Fruit fly (Drosophila melanogaster) Kc167 (cell line): Measurements from ENCODE around the gene mv.

Experiments used
- Myc ChIP-seq: fragments of >200 bp; optimal IDR thresholded peaks from 2 replicates; lab custom pipeline; 2017; ENCODE audit warnings: missing external identifiers
- Sin3A ChIP-seq: fragments of >200 bp; optimal IDR thresholded peaks from 2 replicates; lab custom pipeline; 2018; ENCODE audit warnings: missing external identifiers
- h ChIP-seq: fragments of >200 bp; optimal IDR thresholded peaks from 3 replicates; lab custom pipeline; 2018; ENCODE audit warnings: missing external identifiers
- insv ChIP-seq: fragments of >200 bp; optimal IDR thresholded peaks from 3 replicates; lab custom pipeline; 2018; ENCODE audit warnings: missing external identifiers
- psq ChIP-seq: fragments of >200 bp; optimal IDR thresholded peaks from 2 replicates; lab custom pipeline; 2017; ENCODE audit warnings: missing external identifiers
- ttk ChIP-seq: sonication (Bioruptor generic); optimal IDR thresholded peaks from 2 replicates; lab custom pipeline; 2017; ENCODE audit warnings: missing external identifiers

Gene mv

DNA sequence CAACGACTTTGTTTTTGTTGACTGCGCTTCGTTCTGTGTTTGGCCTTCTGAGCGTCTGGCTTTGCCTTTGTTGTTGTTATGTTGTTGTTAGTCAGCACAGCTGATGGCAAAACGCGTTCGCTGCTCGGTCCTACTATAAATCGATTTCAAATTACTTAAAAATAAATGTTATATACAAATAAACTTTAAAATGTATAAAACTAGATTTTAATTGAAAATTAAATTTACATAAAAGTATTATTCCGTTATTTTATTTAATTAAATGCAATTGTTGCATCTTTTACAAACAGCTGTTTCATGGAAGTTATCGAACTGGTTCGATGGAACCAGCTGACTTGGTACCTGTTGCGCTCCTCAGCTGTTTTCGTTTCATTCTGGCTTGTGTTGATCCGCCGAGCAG is at the start of gene mv:
TSS of gene mv (minus strand) at position 80 of the 400 bp plus-strand sequence.
- TF ChIP-seq ttk (lab: Kevin White, UChicago) (no peak), h (lab: Kevin White, UChicago) (no peak), psq (lab: Kevin White, UChicago) (no peak), Sin3A (lab: Kevin White, UChicago) (no peak)

DNA sequence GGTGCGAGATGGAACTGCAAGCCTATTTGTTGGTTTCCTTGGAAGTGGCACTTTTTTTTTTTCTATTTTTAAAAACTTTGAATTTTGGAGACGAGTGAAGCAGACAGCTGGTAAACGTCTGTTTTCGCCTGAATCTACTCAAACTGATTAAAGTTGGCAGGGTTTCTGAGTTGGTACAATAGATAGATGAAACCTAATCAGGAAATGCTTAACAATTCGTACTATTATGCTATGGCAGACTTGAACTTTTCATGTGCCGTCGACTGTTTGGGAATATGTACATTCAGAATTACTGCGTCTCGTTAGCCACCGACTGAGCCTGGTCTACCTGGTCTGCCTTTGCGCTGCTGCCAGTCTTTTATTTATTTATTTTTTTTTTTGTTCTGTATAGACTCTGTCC is 41.6 kb upstream of the mv start, which contains the start of gene CG42841:
TSS of gene CG42841 (minus strand) at position 101 of the 400 bp plus-strand sequence.
- no peak for TF ChIP-seq h (lab: Kevin White, UChicago)
- TF ChIP-seq insv (lab: Kevin White, UChicago): no peak
- no peak for TF ChIP-seq Sin3A (lab: Kevin White, UChicago)
- no peak for TF ChIP-seq Myc (lab: Kevin White, UChicago)
- TF ChIP-seq psq (lab: Kevin White, UChicago): no peak

DNA sequence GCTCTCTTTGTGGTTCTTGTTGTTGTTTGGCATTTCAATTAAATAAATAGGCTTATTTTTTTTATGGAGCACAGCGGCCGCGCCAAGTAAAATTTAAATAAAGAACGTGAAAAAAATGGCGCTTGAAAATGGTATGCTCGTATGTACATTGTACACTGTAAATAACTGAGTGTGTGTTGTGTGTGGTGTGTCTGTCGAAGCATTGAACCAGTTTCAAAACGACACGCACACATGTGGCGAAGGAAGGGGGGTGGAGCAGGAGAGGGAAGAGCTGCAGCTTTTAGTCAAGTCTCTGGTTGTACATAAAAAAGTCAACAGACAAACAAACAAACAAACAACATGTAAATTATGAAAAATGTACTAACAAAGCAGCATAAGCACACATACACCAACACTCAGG is 40.8 kb upstream of the mv start:
- TF ChIP-seq psq (lab: Kevin White, UChicago) (no peak), h (lab: Kevin White, UChicago) (no peak), Sin3A (lab: Kevin White, UChicago) (no peak), insv (lab: Kevin White, UChicago) (no peak), ttk (lab: Kevin White, UChicago) (no peak), Myc (lab: Kevin White, UChicago) (no peak)

DNA sequence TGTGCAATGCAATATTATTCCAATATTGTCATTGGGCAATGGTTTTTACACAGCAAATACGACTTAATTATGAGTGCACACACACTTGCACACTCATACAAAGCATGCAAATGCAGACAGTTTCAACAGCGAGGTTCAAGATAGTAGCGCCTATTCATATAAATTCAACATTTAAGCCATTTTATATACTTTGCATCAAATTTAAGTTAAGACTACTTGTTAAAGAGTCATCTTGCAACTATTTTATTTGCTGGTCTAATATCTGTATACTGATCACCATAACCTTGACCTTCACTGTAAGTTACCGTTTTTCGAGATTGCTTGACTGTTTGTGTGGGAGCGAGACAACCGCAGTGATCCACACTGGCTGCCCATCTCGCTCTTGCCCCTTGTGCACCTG is 21.4 kb upstream of the mv start:
- TF ChIP-seq insv (lab: Kevin White, UChicago) (no peak), psq (lab: Kevin White, UChicago) (no peak), Sin3A (lab: Kevin White, UChicago) (no peak), h (lab: Kevin White, UChicago) (no peak), Myc (lab: Kevin White, UChicago) (no peak), ttk (lab: Kevin White, UChicago) (no peak)

DNA sequence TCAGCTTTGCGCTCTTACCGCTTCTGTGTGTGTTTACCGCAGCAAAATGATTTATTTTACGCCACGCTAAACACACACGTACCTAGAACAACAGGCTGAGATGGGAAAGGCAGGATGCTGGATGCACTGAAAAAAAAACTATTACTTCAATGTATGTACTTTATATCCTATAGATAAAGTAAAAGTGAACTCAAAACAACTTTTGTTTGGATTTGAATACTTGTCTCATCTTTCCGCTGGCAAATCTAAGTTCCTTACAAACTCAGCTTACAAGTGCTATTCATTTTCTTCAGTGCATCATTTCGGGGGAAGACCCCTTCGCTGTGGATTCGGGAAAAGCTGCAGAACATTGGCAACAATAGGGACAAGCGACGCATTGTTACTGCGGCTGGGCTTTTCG is 12.8 kb upstream of the mv start:
- TF ChIP-seq h (lab: Kevin White, UChicago): no peak
- TF ChIP-seq Myc (lab: Kevin White, UChicago): no peak
- TF ChIP-seq psq (lab: Kevin White, UChicago): no peak
- TF ChIP-seq insv (lab: Kevin White, UChicago): no peak
- TF ChIP-seq ttk (lab: Kevin White, UChicago): no peak
- TF ChIP-seq Sin3A (lab: Kevin White, UChicago): no peak

DNA sequence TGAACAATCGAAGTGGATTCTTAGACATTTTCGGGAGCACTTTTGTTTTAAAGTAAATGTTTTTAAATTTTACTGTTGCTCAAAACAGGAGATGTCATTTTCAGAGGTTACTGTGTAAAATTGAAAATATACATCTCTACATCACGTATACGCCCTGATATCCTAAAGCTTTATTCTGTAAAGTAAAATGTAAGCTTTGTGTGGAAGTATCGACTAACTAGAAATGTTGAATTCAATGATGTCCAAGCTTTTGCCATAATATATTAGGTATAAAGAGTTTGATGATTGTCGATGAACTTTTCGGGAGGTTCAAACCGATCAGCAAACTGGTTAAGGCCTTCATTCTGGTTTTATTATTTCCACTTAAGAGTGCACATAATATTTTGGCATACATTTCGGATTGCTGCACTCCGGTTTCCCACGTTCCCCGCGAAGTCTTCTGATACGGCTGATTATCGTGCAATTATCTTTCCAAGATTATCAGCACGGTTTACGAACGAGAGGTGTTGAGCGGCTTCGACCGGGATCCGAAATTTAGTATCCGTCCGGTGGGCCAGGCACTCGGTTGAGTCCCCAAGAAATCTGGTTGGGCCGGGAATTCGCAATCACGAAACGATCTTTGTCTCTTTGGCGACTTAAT is 7.2 kb upstream of the mv start, which contains the start of the genes CG11815 and acs:
TSS of gene CG11815 (minus strand) at position 98 of the 640 bp plus-strand sequence.
TSS of gene acs (plus strand) at position 536 of the 640 bp plus-strand sequence.
- TF ChIP-seq h (lab: Kevin White, UChicago): no peak
- no peak for TF ChIP-seq psq (lab: Kevin White, UChicago)
- TF ChIP-seq ttk (lab: Kevin White, UChicago): no peak
- TF ChIP-seq Sin3A (lab: Kevin White, UChicago): no peak

DNA sequence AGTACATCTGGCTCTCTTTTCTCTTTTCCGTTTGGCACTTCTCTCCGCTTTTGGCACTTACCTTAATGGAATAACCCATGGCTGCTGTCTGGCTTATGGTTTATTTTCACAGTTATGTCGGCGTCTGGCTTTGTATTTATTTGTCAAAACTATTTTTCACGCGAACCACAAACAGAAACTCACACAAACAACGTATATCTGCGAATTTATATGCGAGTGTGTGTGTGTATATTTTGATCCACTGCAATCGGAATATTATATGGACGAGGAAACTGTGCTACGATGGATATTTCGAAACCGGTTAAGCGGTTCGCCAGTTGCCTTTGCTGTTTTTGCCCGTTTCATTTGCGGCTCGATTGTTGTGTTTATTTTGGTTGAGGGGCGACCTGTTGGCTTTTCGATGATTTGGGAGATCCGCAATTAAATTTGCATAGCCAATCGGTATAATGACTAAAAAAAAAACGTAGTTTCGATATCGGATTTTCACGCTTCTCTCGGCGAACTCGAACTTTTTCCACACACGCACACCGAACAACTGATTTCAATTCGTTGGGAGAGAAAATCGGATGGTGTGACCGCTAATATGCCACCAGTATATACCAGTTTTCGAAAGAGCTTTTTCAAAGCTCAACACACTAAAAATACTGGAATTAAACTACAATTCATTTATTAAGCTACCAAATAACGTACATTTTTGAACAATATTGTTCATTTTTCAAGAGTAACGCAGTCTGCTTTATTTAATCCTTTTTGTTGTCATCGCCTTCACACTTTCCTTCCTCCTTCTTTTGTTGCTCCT is 5.8 kb upstream of the mv start, which contains the start of gene CG1927:
TSS of gene CG1927 (minus strand) at position 541 of the 799 bp plus-strand sequence.
- TF ChIP-seq insv (lab: Kevin White, UChicago) (no peak), Myc (lab: Kevin White, UChicago) (no peak), h (lab: Kevin White, UChicago) (no peak), psq (lab: Kevin White, UChicago) (no peak), ttk (lab: Kevin White, UChicago) (no peak), Sin3A (lab: Kevin White, UChicago) (no peak)

DNA sequence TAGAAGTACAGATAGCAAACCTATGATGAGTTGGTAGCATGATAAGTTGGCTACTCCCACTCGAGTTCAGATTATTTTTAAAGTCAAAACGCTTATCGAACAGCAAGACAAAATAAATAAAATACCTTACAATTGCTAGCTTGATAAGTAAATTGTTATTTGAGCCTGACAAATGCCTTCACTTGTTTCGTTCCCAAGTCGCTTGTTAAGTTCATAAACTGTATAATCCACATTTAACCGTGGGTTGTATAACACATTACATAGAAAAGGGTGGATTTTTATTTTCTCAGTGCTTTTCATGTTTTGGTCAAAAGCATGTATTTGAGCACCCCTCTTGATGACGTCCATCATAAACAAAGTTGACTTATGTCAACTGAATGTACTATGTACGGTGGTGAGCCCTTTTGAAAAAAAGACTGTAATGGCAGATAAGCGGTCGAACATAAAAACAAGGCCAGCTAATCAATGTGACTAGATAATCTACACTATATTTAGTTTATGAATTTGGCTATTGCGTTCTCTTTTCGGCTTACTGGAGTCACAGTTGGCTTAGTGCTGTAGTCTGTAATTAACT is 4.9 kb upstream of the mv start:
- TF ChIP-seq ttk (lab: Kevin White, UChicago) (no peak), h (lab: Kevin White, UChicago) (no peak), Sin3A (lab: Kevin White, UChicago) (no peak), insv (lab: Kevin White, UChicago) (no peak), Myc (lab: Kevin White, UChicago) (no peak), psq (lab: Kevin White, UChicago) (no peak)

DNA sequence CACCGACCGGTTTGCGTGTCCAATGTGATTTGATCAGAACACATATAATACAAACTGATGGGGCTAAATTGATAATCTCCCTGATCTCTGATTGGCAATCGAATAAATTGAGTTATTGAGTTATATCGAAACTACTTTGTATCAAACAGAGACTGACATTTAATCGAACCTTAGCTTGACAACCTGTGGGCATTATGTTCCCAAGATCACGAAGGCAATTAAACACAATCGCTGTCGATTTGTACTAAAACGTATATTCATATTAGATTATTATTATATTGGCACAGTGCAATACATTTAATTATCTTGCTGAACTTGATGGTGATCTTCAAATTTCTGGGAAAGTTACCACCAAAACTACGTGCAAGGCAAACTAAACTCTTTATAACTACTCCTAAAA is 4.4 kb upstream of the mv start:
- no peak for TF ChIP-seq Sin3A (lab: Kevin White, UChicago)
- TF ChIP-seq psq (lab: Kevin White, UChicago): no peak
- no peak for TF ChIP-seq h (lab: Kevin White, UChicago)
- TF ChIP-seq Myc (lab: Kevin White, UChicago): no peak
- TF ChIP-seq insv (lab: Kevin White, UChicago): no peak
- TF ChIP-seq ttk (lab: Kevin White, UChicago): no peak

DNA sequence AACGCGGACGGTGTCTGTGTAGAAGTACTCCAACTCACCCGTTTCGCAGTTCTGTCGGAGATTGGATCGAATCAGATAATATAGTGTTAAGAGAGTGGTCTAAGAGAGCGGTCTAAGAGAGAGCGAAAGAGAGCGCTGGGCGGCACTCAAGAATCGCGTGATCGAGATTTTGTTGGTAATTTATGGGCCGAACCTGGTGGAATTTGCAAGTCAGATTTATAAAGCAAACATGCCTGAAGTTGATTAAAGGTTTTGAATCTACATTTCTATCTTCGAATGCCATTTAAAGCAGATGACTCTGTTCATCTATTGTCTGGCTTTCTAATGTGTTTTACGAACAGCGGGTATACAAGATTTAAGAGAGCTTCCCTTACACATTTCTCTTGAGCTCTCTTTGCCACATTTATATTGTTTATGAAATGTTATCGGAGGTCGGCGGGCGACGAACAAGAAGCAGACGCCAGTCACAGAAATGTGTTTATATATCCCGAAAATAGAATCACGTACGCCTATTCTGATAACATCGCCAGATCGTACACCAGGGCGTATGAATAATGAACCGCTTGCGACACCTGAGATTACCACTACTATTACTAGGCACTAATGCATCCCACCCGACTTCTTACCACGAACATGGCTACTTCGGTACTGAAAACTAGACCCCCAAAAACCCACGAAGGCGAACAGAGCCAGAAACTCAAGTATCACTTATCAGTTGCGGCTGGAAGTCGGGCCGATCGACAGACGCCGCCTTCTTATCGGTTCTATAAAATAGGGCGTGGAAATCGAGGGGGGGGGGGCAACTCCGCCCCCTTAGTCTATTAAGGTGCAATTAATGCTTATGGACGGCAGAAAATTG is 3.7 kb upstream of the mv start:
- no peak for TF ChIP-seq ttk (lab: Kevin White, UChicago)
- TF ChIP-seq insv (lab: Kevin White, UChicago): no peak
- no peak for TF ChIP-seq psq (lab: Kevin White, UChicago)
- TF ChIP-seq Myc (lab: Kevin White, UChicago): no peak
- TF ChIP-seq Sin3A (lab: Kevin White, UChicago): no peak
- TF ChIP-seq h (lab: Kevin White, UChicago): no peak
